Worm (Caenorhabditis elegans): ENCODE results near the gene srw-9.

ce11 chrIII:12746369-12746855, 11.1 kb upstream of the srw-9 start, which contains the start of gene Y111B2A.21:
- TF ChIP-seq flt-1 (GFP tag; IDR thresholded peaks at IDR 0.05) (no peak), ztf-29 (GFP tag; IDR thresholded peaks at IDR 0.05) (no peak), T22C8.4 (GFP tag; IDR thresholded peaks at IDR 0.05) (no peak)
